Worm (Caenorhabditis elegans) whole organism, early embryonic: ENCODE data around the gene srh-52.

Experiments
- B0310.2 ChIP-seq: sonication (generic microtip); optimal IDR thresholded peaks from 2 replicates; lab custom pipeline; 2016; ENCODE audit warnings: mild to moderate bottlenecking, missing genetic modification characterization, missing compliant biosample characterization
- F13C5.2 ChIP-seq: sonication (generic microtip); optimal IDR thresholded peaks from 2 replicates; lab custom pipeline; 2017; ENCODE audit warnings: mild to moderate bottlenecking, missing genetic modification characterization, inconsistent platforms, missing compliant biosample characterization
- aly-1 ChIP-seq: sonication (generic microtip); optimal IDR thresholded peaks from 2 replicates; lab custom pipeline; 2016; ENCODE audit warnings: missing genetic modification characterization, missing compliant biosample characterization
- ama-1 ChIP-seq: fragments of 150-350 bp; optimal IDR thresholded peaks from 2 replicates; lab custom pipeline; 2014
- ceh-13 ChIP-seq: fragments of 200-800 bp; sonication (Bioruptor generic); optimal IDR thresholded peaks from 2 replicates; lab custom pipeline; 2018; ENCODE audit warnings: mild to moderate bottlenecking, missing genetic modification characterization, missing compliant biosample characterization
- ceh-36 ChIP-seq: sonication (generic microtip); optimal IDR thresholded peaks from 2 replicates; lab custom pipeline; 2016; ENCODE audit warnings: missing genetic modification characterization, inconsistent platforms, missing compliant biosample characterization
- ets-7 ChIP-seq: sonication (generic microtip); optimal IDR thresholded peaks from 2 replicates; lab custom pipeline; 2016; ENCODE audit warnings: missing genotype, missing genetic modification characterization, missing compliant biosample characterization
- flt-1 ChIP-seq: fragments of 200-800 bp; sonication (Bioruptor generic); IDR thresholded peaks from 2 replicates; pipeline ENCODE4 v1.3.6; 2022; ENCODE audit warnings: missing genetic modification characterization, missing compliant biosample characterization
- hmbx-1 ChIP-seq: sonication (generic microtip); optimal IDR thresholded peaks from 2 replicates; lab custom pipeline; 2016; ENCODE audit warnings: mild to moderate bottlenecking, missing genetic modification characterization, missing compliant biosample characterization
- hmg-4 ChIP-seq: fragments of 200-800 bp; sonication (Bioruptor generic); optimal IDR thresholded peaks from 2 replicates; lab custom pipeline; 2018; ENCODE audit warnings: mild to moderate bottlenecking, missing genetic modification characterization, missing compliant biosample characterization
- hnd-1 ChIP-seq: sonication (generic microtip); optimal IDR thresholded peaks from 2 replicates; lab custom pipeline; 2016; ENCODE audit warnings: missing genetic modification characterization, missing compliant biosample characterization
- pes-1 ChIP-seq: fragments of 200-800 bp; sonication (Bioruptor generic); IDR thresholded peaks from 2 replicates; pipeline ENCODE4 v1.3.6; 2022; ENCODE audit warnings: missing genetic modification reagents, missing genetic modification characterization, missing compliant biosample characterization
- scrt-1 ChIP-seq: fragments of 200-800 bp; sonication (Bioruptor generic); IDR thresholded peaks from 2 replicates; pipeline ENCODE4 v1.3.6; 2022; ENCODE audit warnings: missing genetic modification characterization, missing compliant biosample characterization
- sea-1 ChIP-seq: fragments of 200-800 bp; sonication (Bioruptor generic); conservative IDR thresholded peaks from 2 replicates; pipeline ENCODE4 v1.3.6; 2022; ENCODE audit warnings: missing genetic modification characterization, missing compliant biosample characterization
- tbx-11 ChIP-seq: fragments of 200-800 bp; sonication (Bioruptor generic); IDR thresholded peaks from 2 replicates; pipeline ENCODE4 v1.3.6; 2022; ENCODE audit warnings: missing genetic modification characterization, missing compliant biosample characterization
- tbx-37 ChIP-seq: fragments of 200-800 bp; sonication (Bioruptor generic); conservative IDR thresholded peaks from 2 replicates; pipeline ENCODE4 v1.3.6; 2022; ENCODE audit warnings: missing genetic modification reagents, missing genetic modification characterization, missing compliant biosample characterization
- tra-4 ChIP-seq: sonication (generic microtip); optimal IDR thresholded peaks from 2 replicates; lab custom pipeline; 2017; ENCODE audit warnings: missing genetic modification characterization, missing compliant biosample characterization

The srh-52 gene

DNA sequence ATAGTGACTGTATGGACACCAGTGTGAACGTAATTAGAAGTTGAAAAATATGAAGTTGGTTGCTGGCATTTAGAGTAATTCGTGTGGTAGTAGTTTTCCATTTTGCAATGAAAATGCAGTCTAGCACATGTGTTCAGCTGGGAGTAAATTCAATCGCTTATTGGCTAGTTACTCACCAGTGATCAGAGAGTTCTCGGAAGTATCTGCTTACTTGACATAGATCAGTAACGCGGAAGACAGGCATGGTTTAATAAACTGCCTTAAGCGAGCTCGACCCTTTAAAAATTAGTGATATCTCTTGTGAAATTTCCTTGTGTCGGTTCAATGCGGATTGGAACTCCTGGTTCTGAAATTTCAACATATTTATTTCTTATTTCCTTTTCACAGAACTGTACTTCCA lies at the start of gene srh-52:
TSS of gene srh-52 (minus strand) at position 101 of the 400 bp plus-strand sequence.
- no peak for TF ChIP-seq tbx-37 (GFP tag; lab: Robert Waterston, UW)
- TF ChIP-seq hmbx-1 (tag; lab: Kevin White, UChicago), result no peak
- TF ChIP-seq hmg-4 (GFP tag; lab: Kevin White, UChicago), result no peak
- no peak for TF ChIP-seq sea-1
- TF ChIP-seq scrt-1 (GFP tag; lab: Robert Waterston, UW), result no peak
- no peak for TF ChIP-seq B0310.2 (tag; lab: Kevin White, UChicago)
- TF ChIP-seq aly-1, result no peak
- TF ChIP-seq F13C5.2 (tag; lab: Kevin White, UChicago), result no peak
- TF ChIP-seq ceh-13 (GFP tag; lab: Kevin White, UChicago), result no peak
- no peak for TF ChIP-seq tra-4 (tag; lab: Kevin White, UChicago)
- no peak for TF ChIP-seq ets-7 (tag; lab: Kevin White, UChicago)
- no peak for TF ChIP-seq ama-1 (lab: Kevin White, UChicago)
- TF ChIP-seq flt-1 (GFP tag; lab: Robert Waterston, UW), result no peak
- no peak for TF ChIP-seq tbx-11
- no peak for TF ChIP-seq hnd-1 (tag; lab: Kevin White, UChicago)
- no peak for TF ChIP-seq ceh-36
- no peak for TF ChIP-seq pes-1

- TF ChIP-seq ceh-13 (GFP tag; lab: Kevin White, UChicago), result no peak
- no peak for TF ChIP-seq tbx-37 (GFP tag; lab: Robert Waterston, UW)
- TF ChIP-seq B0310.2 (tag; lab: Kevin White, UChicago), result no peak
These were observed 49.4 kb upstream of the srh-52 start, which contains the start of gene Y36E3A.2 for ce11 chrV:15425368-15426091. TSS of gene Y36E3A.2 (plus strand) at chrV:15426041.

ce11 chrV:15423601-15424000 lies 47.5 kb upstream of the srh-52 start, which contains the start of gene fbxa-104:
TSS of gene fbxa-104 (minus strand) at chrV:15423683.
- no peak for TF ChIP-seq ets-7 (tag; lab: Kevin White, UChicago)
- TF ChIP-seq pes-1, result no peak
- TF ChIP-seq aly-1, result no peak
- no peak for TF ChIP-seq ceh-13 (GFP tag; lab: Kevin White, UChicago)
- TF ChIP-seq scrt-1 (GFP tag; lab: Robert Waterston, UW), result no peak
- TF ChIP-seq flt-1 (GFP tag; lab: Robert Waterston, UW), result no peak
- TF ChIP-seq hmbx-1 (tag; lab: Kevin White, UChicago), result no peak
- no peak for TF ChIP-seq hnd-1 (tag; lab: Kevin White, UChicago)
- no peak for TF ChIP-seq sea-1
- no peak for TF ChIP-seq F13C5.2 (tag; lab: Kevin White, UChicago)
- TF ChIP-seq ceh-36, result no peak
- no peak for TF ChIP-seq tbx-37 (GFP tag; lab: Robert Waterston, UW)

- TF ChIP-seq ceh-36 (no peak), ets-7 (tag; lab: Kevin White, UChicago) (no peak), scrt-1 (GFP tag; lab: Robert Waterston, UW) (no peak), hmg-4 (GFP tag; lab: Kevin White, UChicago) (no peak), aly-1 (no peak), ama-1 (lab: Kevin White, UChicago) (no peak), tbx-37 (GFP tag; lab: Robert Waterston, UW) (no peak), B0310.2 (tag; lab: Kevin White, UChicago) (no peak), F13C5.2 (tag; lab: Kevin White, UChicago) (no peak), ceh-13 (GFP tag; lab: Kevin White, UChicago) (no peak), tra-4 (tag; lab: Kevin White, UChicago) (no peak), hmbx-1 (tag; lab: Kevin White, UChicago) (no peak), sea-1 (no peak), hnd-1 (tag; lab: Kevin White, UChicago) (no peak)
These were observed 41.7 kb upstream of the srh-52 start, which contains the start of gene T06E6.10 for ce11 chrV:15417822-15418221. TSS of gene T06E6.10 (plus strand) at chrV:15418122.

DNA sequence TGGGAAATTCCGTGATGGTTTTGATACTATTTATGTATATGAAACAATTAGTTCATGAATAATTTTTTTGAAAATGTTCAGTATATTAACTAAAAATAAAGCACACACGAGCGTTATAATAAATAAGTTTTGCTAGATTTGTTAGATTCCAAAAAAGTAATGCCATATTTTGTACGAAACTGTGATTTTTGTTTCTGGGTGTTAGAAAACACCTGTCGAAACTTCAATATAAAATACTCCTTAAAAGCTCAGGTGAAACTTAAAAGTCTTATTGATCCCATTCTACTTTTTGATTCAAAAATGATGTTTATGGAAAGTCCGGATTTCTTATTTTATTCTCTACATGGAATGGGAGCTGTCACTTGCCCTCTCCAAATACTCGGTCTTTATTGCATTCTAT lies 39.8 kb upstream of the srh-52 start, which contains the start of gene srh-265:
TSS of gene srh-265 (plus strand) at position 301 of the 400 bp plus-strand sequence.
- TF ChIP-seq tbx-11, result no peak
- TF ChIP-seq pes-1, result no peak
- TF ChIP-seq scrt-1 (GFP tag; lab: Robert Waterston, UW), result no peak
- no peak for TF ChIP-seq ceh-13 (GFP tag; lab: Kevin White, UChicago)
- TF ChIP-seq F13C5.2 (tag; lab: Kevin White, UChicago), result no peak
- TF ChIP-seq tra-4 (tag; lab: Kevin White, UChicago), result no peak
- no peak for TF ChIP-seq aly-1
- TF ChIP-seq tbx-37 (GFP tag; lab: Robert Waterston, UW), result no peak
- TF ChIP-seq ama-1 (lab: Kevin White, UChicago), result no peak
- TF ChIP-seq sea-1, result no peak
- TF ChIP-seq hnd-1 (tag; lab: Kevin White, UChicago), result no peak
- TF ChIP-seq ceh-36, result no peak
- TF ChIP-seq hmg-4 (GFP tag; lab: Kevin White, UChicago), result no peak
- TF ChIP-seq hmbx-1 (tag; lab: Kevin White, UChicago), result no peak
- TF ChIP-seq flt-1 (GFP tag; lab: Robert Waterston, UW), result no peak
- TF ChIP-seq B0310.2 (tag; lab: Kevin White, UChicago), result no peak
- TF ChIP-seq ets-7 (tag; lab: Kevin White, UChicago), result no peak

ce11 chrV:15413847-15414246 lies 37.7 kb upstream of the srh-52 start, which contains the start of gene srh-264:
TSS of gene srh-264 (plus strand) at chrV:15414147.
- TF ChIP-seq hmbx-1 (tag; lab: Kevin White, UChicago) (no peak), hnd-1 (tag; lab: Kevin White, UChicago) (no peak), tra-4 (tag; lab: Kevin White, UChicago) (no peak), ceh-13 (GFP tag; lab: Kevin White, UChicago) (no peak), ets-7 (tag; lab: Kevin White, UChicago) (no peak)

- TF ChIP-seq hmbx-1 (tag; lab: Kevin White, UChicago), result no peak
- TF ChIP-seq ceh-13 (GFP tag; lab: Kevin White, UChicago), result no peak
- TF ChIP-seq ama-1 (lab: Kevin White, UChicago), result no peak
- no peak for TF ChIP-seq sea-1
- TF ChIP-seq ets-7 (tag; lab: Kevin White, UChicago), result no peak
- no peak for TF ChIP-seq hnd-1 (tag; lab: Kevin White, UChicago)
- TF ChIP-seq tra-4 (tag; lab: Kevin White, UChicago), result no peak
- no peak for TF ChIP-seq tbx-37 (GFP tag; lab: Robert Waterston, UW)
- TF ChIP-seq aly-1, result no peak
- TF ChIP-seq ceh-36, result no peak
- TF ChIP-seq flt-1 (GFP tag; lab: Robert Waterston, UW), result no peak
- no peak for TF ChIP-seq hmg-4 (GFP tag; lab: Kevin White, UChicago)
- TF ChIP-seq F13C5.2 (tag; lab: Kevin White, UChicago), result no peak
- TF ChIP-seq pes-1, result no peak
- TF ChIP-seq scrt-1 (GFP tag; lab: Robert Waterston, UW), result no peak
- TF ChIP-seq B0310.2 (tag; lab: Kevin White, UChicago), result no peak
- no peak for TF ChIP-seq tbx-11
These were observed 36.5 kb upstream of the srh-52 start, which contains the start of gene srbc-63 for ce11 chrV:15412625-15413024. TSS of gene srbc-63 (minus strand) at chrV:15412725.
